Worm (Caenorhabditis elegans) whole organism, L3 larva: ENCODE results near the gene R53.5.

Experiments
- R02D3.7 ChIP-seq: fragments of 150-350 bp; optimal IDR thresholded peaks from 2 replicates; lab custom pipeline; 2014; ENCODE audit warnings: missing biosample characterization, missing genetic modification characterization
- ZK546.5 ChIP-seq: sonication (generic microtip); optimal IDR thresholded peaks from 2 replicates; lab custom pipeline; 2017; ENCODE audit warnings: missing biosample characterization, missing genetic modification characterization
- ama-1 ChIP-seq: fragments of 150-350 bp; optimal IDR thresholded peaks from 2 replicates; lab custom pipeline; 2018
- ceh-16 ChIP-seq: sonication (generic microtip); optimal IDR thresholded peaks from 2 replicates; lab custom pipeline; 2017; ENCODE audit warnings: missing biosample characterization, missing genetic modification characterization
- ceh-28 ChIP-seq: fragments of 150-350 bp; optimal IDR thresholded peaks from 2 replicates; lab custom pipeline; 2014; ENCODE audit warnings: missing biosample characterization, missing genetic modification reagents, missing genetic modification characterization
- ceh-9 ChIP-seq: sonication (generic microtip); optimal IDR thresholded peaks from 2 replicates; lab custom pipeline; 2018; ENCODE audit warnings: missing biosample characterization, missing genetic modification characterization
- daf-12 ChIP-seq: fragments of 150-350 bp; optimal IDR thresholded peaks from 2 replicates; lab custom pipeline; 2014; ENCODE audit warnings: missing biosample characterization, missing genetic modification reagents, missing genetic modification characterization
- egl-27 ChIP-seq: sonication (generic microtip); optimal IDR thresholded peaks from 4 replicates; lab custom pipeline; 2017; ENCODE audit warnings: missing biosample characterization, missing genetic modification reagents, missing genetic modification characterization
- egl-5 ChIP-seq: fragments of 150-350 bp; optimal IDR thresholded peaks from 2 replicates; lab custom pipeline; 2017; ENCODE audit warnings: missing biosample characterization, missing genetic modification reagents, missing genetic modification characterization, inconsistent platforms
- elt-1 ChIP-seq: fragments of 150-350 bp; optimal IDR thresholded peaks from 2 replicates; lab custom pipeline; 2014; ENCODE audit warnings: missing biosample characterization, missing genetic modification characterization
- elt-2 ChIP-seq: sonication (generic microtip); optimal IDR thresholded peaks from 2 replicates; lab custom pipeline; 2016; ENCODE audit warnings: missing genetic modification reagents, mild to moderate bottlenecking, missing genetic modification characterization, missing compliant biosample characterization
- fkh-2 ChIP-seq: fragments of 150-350 bp; optimal IDR thresholded peaks from 2 replicates; lab custom pipeline; 2014; ENCODE audit warnings: missing biosample characterization, missing genetic modification reagents, missing genetic modification characterization
- fos-1 ChIP-seq: fragments of 150-350 bp; optimal IDR thresholded peaks from 2 replicates; lab custom pipeline; 2014; ENCODE audit warnings: missing biosample characterization, missing genetic modification characterization
- hmg-11 ChIP-seq: sonication (generic microtip); optimal IDR thresholded peaks from 2 replicates; lab custom pipeline; 2016; ENCODE audit warnings: missing genetic modification characterization, missing compliant biosample characterization
- jun-1 ChIP-seq: fragments of 150-350 bp; optimal IDR thresholded peaks from 2 replicates; lab custom pipeline; 2014; ENCODE audit warnings: missing biosample characterization, missing genetic modification reagents, missing genetic modification characterization
- lin-15B ChIP-seq: fragments of 150-350 bp; optimal IDR thresholded peaks from 2 replicates; lab custom pipeline; 2014; ENCODE audit warnings: missing biosample characterization, missing genetic modification characterization
- lin-39 ChIP-seq: fragments of 150-350 bp; optimal IDR thresholded peaks from 2 replicates; lab custom pipeline; 2018; ENCODE audit warnings: missing biosample characterization, missing genetic modification reagents, missing genetic modification characterization
- lsy-12 ChIP-seq: sonication (generic microtip); optimal IDR thresholded peaks from 2 replicates; lab custom pipeline; 2016; ENCODE audit warnings: mild to moderate bottlenecking, missing genetic modification characterization, missing compliant biosample characterization
- mdl-1 ChIP-seq: fragments of 150-350 bp; optimal IDR thresholded peaks from 2 replicates; lab custom pipeline; 2014; ENCODE audit warnings: missing biosample characterization, missing genetic modification characterization
- nfya-1 ChIP-seq: sonication (generic microtip); optimal IDR thresholded peaks from 2 replicates; lab custom pipeline; 2017; ENCODE audit warnings: missing genetic modification characterization, mild to moderate bottlenecking, missing compliant biosample characterization, antibody characterized with exemption, moderate library complexity; ENCODE audit not compliant: insufficient read depth
- nhr-11 ChIP-seq: fragments of 150-350 bp; optimal IDR thresholded peaks from 2 replicates; lab custom pipeline; 2014; ENCODE audit warnings: missing biosample characterization, missing genetic modification characterization
- nhr-12 ChIP-seq: fragments of 150-350 bp; optimal IDR thresholded peaks from 2 replicates; lab custom pipeline; 2014; ENCODE audit warnings: missing biosample characterization, missing genetic modification characterization
- nhr-23 ChIP-seq: fragments of 150-350 bp; optimal IDR thresholded peaks from 2 replicates; lab custom pipeline; 2014; ENCODE audit warnings: missing biosample characterization, missing genetic modification reagents, missing genetic modification characterization
- nhr-25 ChIP-seq: sonication (generic microtip); optimal IDR thresholded peaks from 2 replicates; lab custom pipeline; 2017; ENCODE audit warnings: missing biosample characterization, missing genetic modification characterization
- nhr-43 ChIP-seq: sonication (generic microtip); optimal IDR thresholded peaks from 2 replicates; lab custom pipeline; 2016; ENCODE audit warnings: mild to moderate bottlenecking, missing genetic modification characterization, missing compliant biosample characterization; ENCODE audit not compliant: poor library complexity, severe bottlenecking
- nhr-76 ChIP-seq: fragments of 150-350 bp; sonication (generic microtip); optimal IDR thresholded peaks from 5 replicates; lab custom pipeline; 2014; ENCODE audit warnings: missing biosample characterization, missing genetic modification characterization
- nhr-77 ChIP-seq: fragments of 150-350 bp; optimal IDR thresholded peaks from 2 replicates; lab custom pipeline; 2014; ENCODE audit warnings: missing biosample characterization, missing genetic modification characterization
- pha-4 ChIP-seq: fragments of 150-350 bp; optimal IDR thresholded peaks from 2 replicates; lab custom pipeline; 2014; ENCODE audit warnings: missing biosample characterization, missing genetic modification reagents, missing genetic modification characterization
- pqm-1 ChIP-seq: fragments of 150-350 bp; optimal IDR thresholded peaks from 2 replicates; lab custom pipeline; 2017; ENCODE audit warnings: missing biosample characterization, missing genetic modification characterization, inconsistent platforms
- snpc-4 ChIP-seq: fragments of 150-350 bp; optimal IDR thresholded peaks from 2 replicates; lab custom pipeline; 2014; ENCODE audit warnings: missing biosample characterization, missing genetic modification characterization
- tbx-2 ChIP-seq: sonication (generic microtip); optimal IDR thresholded peaks from 2 replicates; lab custom pipeline; 2016; ENCODE audit warnings: mild to moderate bottlenecking, missing genetic modification characterization, missing compliant biosample characterization
- unc-62 ChIP-seq: fragments of 150-350 bp; sonication (generic microtip); optimal IDR thresholded peaks from 4 replicates; lab custom pipeline; 2014; ENCODE audit warnings: missing biosample characterization, missing genetic modification reagents, missing genetic modification characterization
- ztf-11 ChIP-seq: fragments of 150-350 bp; optimal IDR thresholded peaks from 2 replicates; lab custom pipeline; 2014; ENCODE audit warnings: missing biosample characterization, missing genetic modification characterization

The R53.5 gene

DNA sequence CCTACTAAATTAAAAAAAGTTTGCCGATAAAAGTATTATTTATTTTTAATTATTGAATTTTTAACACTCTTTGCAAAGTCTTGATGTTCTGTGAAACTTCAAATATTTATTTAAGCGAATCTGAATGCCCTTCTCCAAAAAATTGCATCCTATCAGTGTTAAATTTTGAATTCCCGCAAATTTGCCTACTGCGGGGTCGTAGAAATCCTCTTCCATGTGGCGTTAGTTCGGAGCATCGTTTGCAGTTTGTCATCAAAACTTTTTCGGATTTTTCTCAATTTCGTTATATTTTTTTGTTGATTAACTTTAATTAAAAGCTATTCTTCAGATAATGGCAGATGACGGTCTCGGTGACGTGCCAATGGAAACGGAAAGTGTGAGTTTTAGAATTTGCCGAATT lies 29.9 kb downstream of the R53.5 start, which contains the start of gene ufd-3 (continued):
- TF ChIP-seq ceh-9 (tag; lab: Kevin White, UChicago) (no peak), fkh-2 (no peak), nfya-1 (tag; lab: Kevin White, UChicago) (peak; percentile 91), elt-1 (tag; lab: Kevin White, UChicago) (no peak), tbx-2 (tag; lab: Kevin White, UChicago) (peak; percentile 14)

- no peak for TF ChIP-seq mdl-1 (tag; lab: Kevin White, UChicago)
- TF ChIP-seq nhr-12 (tag; lab: Kevin White, UChicago), result no peak
- TF ChIP-seq nhr-23 (tag; lab: Kevin White, UChicago), result no peak
- TF ChIP-seq elt-1 (tag; lab: Kevin White, UChicago), result no peak
- TF ChIP-seq fos-1, result no peak
- no peak for TF ChIP-seq elt-2 (tag; lab: Kevin White, UChicago)
Measured at ce11 chrII:9938877-9939276, 31.4 kb downstream of the R53.5 start, which contains the start of the genes C05C10.7 and C05C10.5. Gene C05C10.7, minus strand, starts transcription at chrII:9938971. Gene C05C10.5, plus strand, starts transcription at chrII:9939040.

DNA sequence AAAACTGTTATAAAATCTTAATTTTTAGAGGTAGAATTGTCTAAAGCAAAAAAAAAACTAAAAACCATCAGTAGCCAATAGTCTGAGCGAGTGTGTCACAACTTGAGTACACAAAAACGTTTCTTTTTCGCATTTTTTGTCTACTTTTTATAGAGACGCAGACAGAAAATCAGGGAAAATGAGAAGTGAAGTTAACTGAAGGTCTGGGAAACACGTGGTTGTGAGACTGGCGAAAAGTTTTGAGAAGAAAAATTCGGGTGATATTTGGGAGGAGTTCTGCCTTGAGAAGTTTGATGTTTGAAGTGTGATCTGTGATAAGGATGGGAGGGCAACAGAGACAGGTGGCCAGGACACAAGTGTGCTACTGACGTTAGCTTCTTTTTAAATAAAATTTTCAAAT lies 32.7 kb downstream of the R53.5 start:
- peak; percentile 60 for TF ChIP-seq lin-15B (tag; lab: Kevin White, UChicago)
- TF ChIP-seq unc-62 (GFP tag; lab: Kevin White, UChicago), result no peak
- TF ChIP-seq tbx-2 (tag; lab: Kevin White, UChicago), result peak; percentile 21
- TF ChIP-seq hmg-11 (tag; lab: Kevin White, UChicago), result peak; percentile 33
- TF ChIP-seq lin-39 (tag; lab: Kevin White, UChicago), result peak; percentile 2
- TF ChIP-seq ama-1 (lab: Kevin White, UChicago), result peak; percentile 92
- TF ChIP-seq nhr-25, result peak; percentile 79
- peak; percentile 75 for TF ChIP-seq elt-2 (tag; lab: Kevin White, UChicago)
- TF ChIP-seq egl-5 (tag; lab: Kevin White, UChicago), result peak; percentile 16
- TF ChIP-seq ztf-11 (tag; lab: Kevin White, UChicago), result no peak
- peak; percentile 94 for TF ChIP-seq pha-4 (tag; lab: Kevin White, UChicago)
- no peak for TF ChIP-seq daf-12 (tag; lab: Kevin White, UChicago)
- no peak for TF ChIP-seq ceh-9 (tag; lab: Kevin White, UChicago)
- peak; percentile 58 for TF ChIP-seq egl-27 (tag; lab: Kevin White, UChicago)
- peak; percentile 94 for TF ChIP-seq nhr-11 (tag; lab: Kevin White, UChicago)
- TF ChIP-seq nhr-43, result peak; percentile 80
- peak; percentile 39 for TF ChIP-seq ceh-28 (tag; lab: Kevin White, UChicago)
- TF ChIP-seq nhr-23 (tag; lab: Kevin White, UChicago), result peak; percentile 86
- peak; percentile 45 for TF ChIP-seq lsy-12 (tag; lab: Kevin White, UChicago)
- peak; percentile 52 for TF ChIP-seq jun-1 (tag; lab: Kevin White, UChicago)
- no peak for TF ChIP-seq nhr-77
- peak; percentile 75 for TF ChIP-seq nfya-1 (tag; lab: Kevin White, UChicago)
- peak; percentile 48 for TF ChIP-seq nhr-76 (tag; lab: Kevin White, UChicago)
- TF ChIP-seq pqm-1 (tag; lab: Kevin White, UChicago), result peak; percentile 61
- TF ChIP-seq R02D3.7, result peak; percentile 33
- TF ChIP-seq snpc-4 (tag; lab: Kevin White, UChicago), result no peak
- no peak for TF ChIP-seq ceh-16
- TF ChIP-seq mdl-1 (tag; lab: Kevin White, UChicago), result peak; percentile 65
- TF ChIP-seq, all 47 proteins: peak for 21

DNA sequence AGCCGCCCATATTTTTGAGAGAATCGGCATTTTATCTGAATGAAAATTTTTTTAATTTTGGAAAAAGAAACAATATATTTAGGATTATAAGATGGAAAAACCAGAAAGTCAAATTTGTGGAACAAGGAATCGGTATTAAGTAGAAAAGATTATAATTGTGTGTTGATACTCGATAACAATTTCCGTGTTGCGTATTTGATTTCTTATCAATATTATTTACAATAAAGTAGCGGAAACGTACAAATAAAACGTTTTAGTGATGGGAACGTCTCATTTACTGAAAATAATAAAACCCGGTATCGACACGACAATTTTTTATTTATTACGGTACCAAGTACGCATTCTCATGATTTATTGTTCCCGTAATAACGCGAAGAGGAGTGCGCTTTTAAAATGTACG lies 33.4 kb downstream of the R53.5 start, which contains the start of gene C05C10.3:
TSS of gene C05C10.3 (minus strand) at position 35 of the 400 bp plus-strand sequence.
- TF ChIP-seq elt-2 (tag; lab: Kevin White, UChicago), result peak; percentile 60
- TF ChIP-seq pqm-1 (tag; lab: Kevin White, UChicago), result peak; percentile 75
- peak; percentile 6 for TF ChIP-seq pha-4 (tag; lab: Kevin White, UChicago)
- TF ChIP-seq ZK546.5 (tag; lab: Kevin White, UChicago), result no peak

- peak; percentile 55 for TF ChIP-seq ama-1 (lab: Kevin White, UChicago)
- no peak for TF ChIP-seq nhr-23 (tag; lab: Kevin White, UChicago)
- TF ChIP-seq, all 47 proteins: peak for 1
Measured at ce11 chrII:9935664-9936063, 34.6 kb downstream of the R53.5 start.
